Fruit fly (Drosophila melanogaster): ENCODE measurements around the gene CG11586.

CG11586 gene

dm6 chr3L:4304244-4304959 lies 42.1 kb upstream of the CG11586 start (continued):
- TF ChIP-seq MTF-1 (GFP tag; optimal IDR thresholded peaks at IDR 0.05; ENCODE audit: borderline replicate concordance) (no peak), grn (GFP tag; optimal IDR thresholded peaks at IDR 0.05) (no peak), scrt (GFP tag; optimal IDR thresholded peaks at IDR 0.05) (no peak), hbn (GFP tag; IDR thresholded peaks at IDR 0.05; ENCODE audit: partially characterized antibody) (no peak), CG30431 (GFP tag; optimal IDR thresholded peaks at IDR 0.05) (no peak), Med (GFP tag) (no peak), CG3163 (GFP tag; optimal IDR thresholded peaks at IDR 0.05) (no peak), gcm2 (GFP tag; optimal IDR thresholded peaks at IDR 0.05) (no peak), Mes4 (GFP tag; optimal IDR thresholded peaks at IDR 0.05) (no peak), CG10959 (GFP tag; IDR thresholded peaks at IDR 0.05) (no peak), CG15011 (GFP tag; optimal IDR thresholded peaks at IDR 0.05) (no peak), exex (tag; optimal IDR thresholded peaks at IDR 0.05) (no peak), ase (GFP tag; IDR thresholded peaks at IDR 0.05) (no peak), Gug (GFP tag; IDR thresholded peaks at IDR 0.05) (no peak), lilli (GFP tag; optimal IDR thresholded peaks at IDR 0.05) (no peak), toy (GFP tag; IDR thresholded peaks at IDR 0.05) (no peak), Doc3 (GFP tag; IDR thresholded peaks at IDR 0.05; ENCODE audit: partially characterized antibody) (no peak), CG16815 (GFP tag; optimal IDR thresholded peaks at IDR 0.05) (no peak), caup (GFP tag; optimal IDR thresholded peaks at IDR 0.05; ENCODE audit: severe bottlenecking) (no peak), NC2α (GFP tag; optimal IDR thresholded peaks at IDR 0.05) (no peak), Drgx (GFP tag; IDR thresholded peaks at IDR 0.05) (peak; percentile 95), CG11085 (GFP tag; IDR thresholded peaks at IDR 0.05) (no peak), CG9727 (GFP tag; optimal IDR thresholded peaks at IDR 0.05) (no peak), CG4617 (GFP tag; optimal IDR thresholded peaks at IDR 0.05; ENCODE audit: borderline replicate concordance) (no peak), CG8388 (GFP tag; optimal IDR thresholded peaks at IDR 0.05) (no peak), CG6765 (GFP tag; optimal IDR thresholded peaks at IDR 0.05) (no peak), hth (optimal IDR thresholded peaks at IDR 0.05) (no peak)

- TF ChIP-seq CG31441 (GFP tag; IDR thresholded peaks at IDR 0.05) (0 out of 2 replicates have a peak, but pooled peaks have one; percentile 10), CG2678 (tag; optimal IDR thresholded peaks at IDR 0.05) (peak; percentile 3), sens (GFP tag) (peak; percentile 71), Sox102F (GFP tag; optimal IDR thresholded peaks at IDR 0.05) (peak; percentile 7), CG4730 (GFP tag; IDR thresholded peaks at IDR 0.05) (no peak), Nf-YA (GFP tag; IDR thresholded peaks at IDR 0.05) (no peak), fd96Cb (tag; optimal IDR thresholded peaks at IDR 0.05) (peak; percentile 1), slp2 (GFP tag; optimal IDR thresholded peaks at IDR 0.05) (no peak), pfk (GFP tag; optimal IDR thresholded peaks at IDR 0.05) (no peak), gsb-n (tag; optimal IDR thresholded peaks at IDR 0.05) (peak; percentile 22), zfh2 (GFP tag; optimal IDR thresholded peaks at IDR 0.05) (no peak), phol (tag; optimal IDR thresholded peaks at IDR 0.05) (peak; percentile 15), stwl (tag; optimal IDR thresholded peaks at IDR 0.05) (no peak), row (GFP tag; IDR thresholded peaks at IDR 0.05) (0 out of 3 replicates have a peak, but pooled peaks have one; percentile 6), CG11695 (GFP tag; IDR thresholded peaks at IDR 0.05) (no peak), amos (GFP tag; IDR thresholded peaks at IDR 0.05; ENCODE audit: partially characterized antibody) (no peak), CG11504 (tag; optimal IDR thresholded peaks at IDR 0.05) (peak; percentile 20), CG1792 (GFP tag; optimal IDR thresholded peaks at IDR 0.05) (no peak), CG18262 (tag; optimal IDR thresholded peaks at IDR 0.05) (peak; percentile 29), lola (GFP tag; optimal IDR thresholded peaks at IDR 0.05) (peak in 1 of 3 experiments; percentile 8), gem (tag; optimal IDR thresholded peaks at IDR 0.05) (peak; percentile 13), vfl (GFP tag; optimal IDR thresholded peaks at IDR 0.05) (no peak), CG17361 (GFP tag; IDR thresholded peaks at IDR 0.05) (peak; percentile 31; the same call in 1 of the 3 replicates), CG10979 (tag; optimal IDR thresholded peaks at IDR 0.05) (peak; percentile 27)
Observed at dm6 chr3L:4302088-4302487, 39.8 kb upstream of the CG11586 start.

All from whole organism, embryonic.